Worm (Caenorhabditis elegans) whole organism, early embryonic: ENCODE measurements around the gene aff-1.

ENCODE experiments used
- B0310.2 ChIP-seq: sonication (generic microtip); optimal IDR thresholded peaks from 2 replicates; lab custom pipeline; 2016; ENCODE audit warnings: mild to moderate bottlenecking, missing genetic modification characterization, missing compliant biosample characterization
- F13C5.2 ChIP-seq: sonication (generic microtip); optimal IDR thresholded peaks from 2 replicates; lab custom pipeline; 2017; ENCODE audit warnings: mild to moderate bottlenecking, missing genetic modification characterization, inconsistent platforms, missing compliant biosample characterization
- aly-1 ChIP-seq: sonication (generic microtip); optimal IDR thresholded peaks from 2 replicates; lab custom pipeline; 2016; ENCODE audit warnings: missing genetic modification characterization, missing compliant biosample characterization
- ama-1 ChIP-seq: fragments of 150-350 bp; optimal IDR thresholded peaks from 2 replicates; lab custom pipeline; 2014
- ceh-13 ChIP-seq: fragments of 200-800 bp; sonication (Bioruptor generic); optimal IDR thresholded peaks from 2 replicates; lab custom pipeline; 2018; ENCODE audit warnings: mild to moderate bottlenecking, missing genetic modification characterization, missing compliant biosample characterization
- ceh-36 ChIP-seq: sonication (generic microtip); optimal IDR thresholded peaks from 2 replicates; lab custom pipeline; 2016; ENCODE audit warnings: missing genetic modification characterization, inconsistent platforms, missing compliant biosample characterization
- ets-7 ChIP-seq: sonication (generic microtip); optimal IDR thresholded peaks from 2 replicates; lab custom pipeline; 2016; ENCODE audit warnings: missing genotype, missing genetic modification characterization, missing compliant biosample characterization
- flt-1 ChIP-seq: fragments of 200-800 bp; sonication (Bioruptor generic); IDR thresholded peaks from 2 replicates; pipeline ENCODE4 v1.3.6; 2022; ENCODE audit warnings: missing genetic modification characterization, missing compliant biosample characterization
- hmbx-1 ChIP-seq: sonication (generic microtip); optimal IDR thresholded peaks from 2 replicates; lab custom pipeline; 2016; ENCODE audit warnings: mild to moderate bottlenecking, missing genetic modification characterization, missing compliant biosample characterization
- hmg-4 ChIP-seq: fragments of 200-800 bp; sonication (Bioruptor generic); optimal IDR thresholded peaks from 2 replicates; lab custom pipeline; 2018; ENCODE audit warnings: mild to moderate bottlenecking, missing genetic modification characterization, missing compliant biosample characterization
- hnd-1 ChIP-seq: sonication (generic microtip); optimal IDR thresholded peaks from 2 replicates; lab custom pipeline; 2016; ENCODE audit warnings: missing genetic modification characterization, missing compliant biosample characterization
- pes-1 ChIP-seq: fragments of 200-800 bp; sonication (Bioruptor generic); IDR thresholded peaks from 2 replicates; pipeline ENCODE4 v1.3.6; 2022; ENCODE audit warnings: missing genetic modification reagents, missing genetic modification characterization, missing compliant biosample characterization
- scrt-1 ChIP-seq: fragments of 200-800 bp; sonication (Bioruptor generic); IDR thresholded peaks from 2 replicates; pipeline ENCODE4 v1.3.6; 2022; ENCODE audit warnings: missing genetic modification characterization, missing compliant biosample characterization
- sea-1 ChIP-seq: fragments of 200-800 bp; sonication (Bioruptor generic); conservative IDR thresholded peaks from 2 replicates; pipeline ENCODE4 v1.3.6; 2022; ENCODE audit warnings: missing genetic modification characterization, missing compliant biosample characterization
- tbx-11 ChIP-seq: fragments of 200-800 bp; sonication (Bioruptor generic); IDR thresholded peaks from 2 replicates; pipeline ENCODE4 v1.3.6; 2022; ENCODE audit warnings: missing genetic modification characterization, missing compliant biosample characterization
- tbx-37 ChIP-seq: fragments of 200-800 bp; sonication (Bioruptor generic); conservative IDR thresholded peaks from 2 replicates; pipeline ENCODE4 v1.3.6; 2022; ENCODE audit warnings: missing genetic modification reagents, missing genetic modification characterization, missing compliant biosample characterization
- tra-4 ChIP-seq: sonication (generic microtip); optimal IDR thresholded peaks from 2 replicates; lab custom pipeline; 2017; ENCODE audit warnings: missing genetic modification characterization, missing compliant biosample characterization

The aff-1 gene

DNA sequence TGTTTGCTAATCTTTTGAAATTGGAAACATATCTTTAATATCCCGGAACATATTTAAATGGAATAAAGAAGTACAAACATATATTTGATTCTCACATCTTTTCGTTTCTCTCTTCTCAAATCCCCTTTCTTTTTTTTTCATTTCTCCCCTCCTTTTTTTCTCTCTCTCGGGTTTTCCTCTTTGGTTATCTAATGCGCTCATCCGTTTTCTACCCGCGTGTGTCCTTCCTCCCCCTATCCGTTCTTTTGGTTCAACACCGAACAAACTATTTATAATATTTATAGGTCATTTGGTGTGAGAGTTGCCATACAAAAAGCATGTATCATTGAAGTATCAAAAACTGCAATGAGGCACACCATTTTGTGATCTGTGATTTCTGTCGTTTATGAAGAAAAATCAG lies 39.6 kb downstream of the aff-1 start:
- TF ChIP-seq F13C5.2 (tag; lab: Kevin White, UChicago): peak; percentile 4
- no peak for TF ChIP-seq ceh-13

DNA sequence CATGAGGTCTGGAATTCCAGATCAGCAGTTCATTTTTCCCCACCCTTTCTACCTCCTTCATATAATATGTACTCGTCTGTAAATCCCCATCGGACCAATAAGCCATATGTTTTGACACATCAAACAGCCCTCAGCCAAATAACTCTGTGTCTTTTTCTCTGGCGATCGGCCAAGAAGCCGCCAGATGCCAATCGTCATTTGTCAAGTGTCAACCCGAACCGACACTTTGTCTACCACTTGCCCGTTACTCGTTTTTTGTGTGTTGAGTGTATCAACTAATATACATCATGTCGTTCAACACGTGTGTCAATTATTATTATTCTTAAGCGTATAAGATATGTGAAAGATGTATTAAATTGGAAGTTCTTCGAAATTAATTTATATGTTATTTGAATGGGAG lies 40.3 kb downstream of the aff-1 start:
- TF ChIP-seq tra-4 (tag; lab: Kevin White, UChicago) (no peak), ama-1 (lab: Kevin White, UChicago) (no peak), ceh-36 (no peak), ceh-13 (no peak), hnd-1 (tag; lab: Kevin White, UChicago) (no peak), F13C5.2 (tag; lab: Kevin White, UChicago) (no peak), sea-1 (GFP tag; lab: Robert Waterston, UW) (no peak), B0310.2 (tag; lab: Kevin White, UChicago) (no peak), tbx-37 (GFP tag; lab: Robert Waterston, UW) (no peak), pes-1 (GFP tag; lab: Robert Waterston, UW) (no peak), flt-1 (GFP tag; lab: Robert Waterston, UW) (no peak), tbx-11 (GFP tag; lab: Robert Waterston, UW) (no peak), hmbx-1 (tag; lab: Kevin White, UChicago) (no peak), ets-7 (tag; lab: Kevin White, UChicago) (no peak), scrt-1 (GFP tag; lab: Robert Waterston, UW) (no peak), aly-1 (no peak), hmg-4 (GFP tag; lab: Kevin White, UChicago) (no peak)

ce11 chrII:6822347-6822746 lies 41.2 kb downstream of the aff-1 start:
- TF ChIP-seq pes-1 (GFP tag; lab: Robert Waterston, UW) (no peak), flt-1 (GFP tag; lab: Robert Waterston, UW) (no peak), hmbx-1 (tag; lab: Kevin White, UChicago) (no peak), ceh-13 (no peak), tra-4 (tag; lab: Kevin White, UChicago) (no peak), sea-1 (GFP tag; lab: Robert Waterston, UW) (no peak), hmg-4 (GFP tag; lab: Kevin White, UChicago) (no peak)

ce11 chrII:6821832-6822231 lies 41.7 kb downstream of the aff-1 start:
- TF ChIP-seq B0310.2 (tag; lab: Kevin White, UChicago) (no peak), sea-1 (GFP tag; lab: Robert Waterston, UW) (no peak), hmg-4 (GFP tag; lab: Kevin White, UChicago) (no peak), tbx-11 (GFP tag; lab: Robert Waterston, UW) (no peak), flt-1 (GFP tag; lab: Robert Waterston, UW) (no peak), scrt-1 (GFP tag; lab: Robert Waterston, UW) (no peak), hnd-1 (tag; lab: Kevin White, UChicago) (no peak), tbx-37 (GFP tag; lab: Robert Waterston, UW) (no peak), ceh-36 (no peak), pes-1 (GFP tag; lab: Robert Waterston, UW) (no peak), tra-4 (tag; lab: Kevin White, UChicago) (no peak), ama-1 (lab: Kevin White, UChicago) (no peak), hmbx-1 (tag; lab: Kevin White, UChicago) (no peak)

DNA sequence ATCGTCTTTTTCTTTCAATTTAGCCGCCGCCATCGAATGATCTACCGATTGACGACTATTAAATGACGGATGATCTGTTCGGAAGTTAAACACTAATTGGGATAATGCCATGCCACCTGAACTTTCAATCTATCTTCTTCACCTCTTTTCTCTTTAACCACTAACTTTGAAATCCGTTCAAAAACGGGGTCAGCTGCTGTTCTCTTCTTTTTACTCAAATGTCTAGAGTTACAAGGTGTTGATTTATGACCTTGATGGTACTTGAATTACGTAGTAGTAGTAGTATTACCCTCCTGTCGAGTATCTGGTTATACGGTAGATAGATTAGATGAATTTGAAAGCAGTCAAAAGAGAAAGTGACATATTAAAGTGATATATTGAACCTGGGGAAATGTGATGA lies 42.4 kb downstream of the aff-1 start:
- TF ChIP-seq B0310.2 (tag; lab: Kevin White, UChicago) (no peak), tbx-11 (GFP tag; lab: Robert Waterston, UW) (no peak), hmbx-1 (tag; lab: Kevin White, UChicago) (no peak), scrt-1 (GFP tag; lab: Robert Waterston, UW) (no peak), ets-7 (tag; lab: Kevin White, UChicago) (no peak), F13C5.2 (tag; lab: Kevin White, UChicago) (no peak), flt-1 (GFP tag; lab: Robert Waterston, UW) (no peak), tbx-37 (GFP tag; lab: Robert Waterston, UW) (no peak), pes-1 (GFP tag; lab: Robert Waterston, UW) (no peak), ceh-36 (no peak), ceh-13 (no peak), ama-1 (lab: Kevin White, UChicago) (no peak), aly-1 (no peak), hmg-4 (GFP tag; lab: Kevin White, UChicago) (no peak), tra-4 (tag; lab: Kevin White, UChicago) (no peak), hnd-1 (tag; lab: Kevin White, UChicago) (no peak), sea-1 (GFP tag; lab: Robert Waterston, UW) (no peak)

ce11 chrII:6820278-6820971 lies 43.1 kb downstream of the aff-1 start:
- no peak for TF ChIP-seq sea-1 (GFP tag; lab: Robert Waterston, UW)
- TF ChIP-seq ceh-13: no peak
- no peak for TF ChIP-seq pes-1 (GFP tag; lab: Robert Waterston, UW)
- TF ChIP-seq ets-7 (tag; lab: Kevin White, UChicago): no peak
- no peak for TF ChIP-seq flt-1 (GFP tag; lab: Robert Waterston, UW)
- TF ChIP-seq hnd-1 (tag; lab: Kevin White, UChicago): no peak

- TF ChIP-seq tbx-11 (GFP tag; lab: Robert Waterston, UW): no peak
- no peak for TF ChIP-seq pes-1 (GFP tag; lab: Robert Waterston, UW)
- no peak for TF ChIP-seq tbx-37 (GFP tag; lab: Robert Waterston, UW)
- no peak for TF ChIP-seq hnd-1 (tag; lab: Kevin White, UChicago)
- TF ChIP-seq sea-1 (GFP tag; lab: Robert Waterston, UW): no peak
- no peak for TF ChIP-seq scrt-1 (GFP tag; lab: Robert Waterston, UW)
- no peak for TF ChIP-seq ceh-13
- no peak for TF ChIP-seq ets-7 (tag; lab: Kevin White, UChicago)
- no peak for TF ChIP-seq flt-1 (GFP tag; lab: Robert Waterston, UW)
- no peak for TF ChIP-seq B0310.2 (tag; lab: Kevin White, UChicago)
- no peak for TF ChIP-seq hmbx-1 (tag; lab: Kevin White, UChicago)
- TF ChIP-seq tra-4 (tag; lab: Kevin White, UChicago): no peak
- TF ChIP-seq ama-1 (lab: Kevin White, UChicago): no peak
- no peak for TF ChIP-seq hmg-4 (GFP tag; lab: Kevin White, UChicago)
- no peak for TF ChIP-seq ceh-36
- TF ChIP-seq aly-1: no peak
- no peak for TF ChIP-seq F13C5.2 (tag; lab: Kevin White, UChicago)
Measured at ce11 chrII:6816324-6816723, 47.2 kb downstream of the aff-1 start.
